Worm (Caenorhabditis elegans) whole organism, mixed stage, embryonic: ENCODE data around the gene F48E3.6.

ENCODE experiments used
- M03D4.4 ChIP-seq: sonication (generic microtip); optimal IDR thresholded peaks from 2 replicates; lab custom pipeline; 2017; ENCODE audit warnings: mild to moderate bottlenecking, missing genetic modification characterization, missing compliant biosample characterization
- nhr-237 ChIP-seq: fragments of 150-350 bp; optimal IDR thresholded peaks from 2 replicates; lab custom pipeline; 2014; ENCODE audit warnings: missing biosample characterization, missing genetic modification characterization

DNA sequence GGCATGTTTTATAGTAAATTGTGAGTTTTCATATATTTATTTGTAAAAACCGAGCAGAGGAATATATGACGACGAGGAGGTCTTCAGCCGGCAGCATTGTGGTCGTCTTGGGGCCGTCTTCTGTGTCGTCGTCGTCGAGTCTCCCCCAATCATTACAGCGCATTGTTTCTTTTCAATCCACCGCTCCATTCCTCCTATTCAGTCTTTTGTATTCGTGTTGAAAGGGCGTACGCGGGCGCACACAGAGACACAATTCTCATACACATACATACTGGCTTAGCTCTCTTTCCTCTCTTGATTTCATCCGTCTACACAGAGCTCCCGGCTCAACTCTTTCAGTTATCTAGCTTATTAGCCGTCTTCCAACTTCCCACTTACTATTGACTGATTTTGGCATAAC, 39.1 kb downstream of the F48E3.6 start, which contains the start of gene sox-2:
- TF ChIP-seq M03D4.4 (tag; lab: Kevin White, UChicago) (no peak), nhr-237 (tag; lab: Kevin White, UChicago) (no peak)
